Fruit fly (Drosophila melanogaster) whole organism, embryonic: ENCODE measurements around the gene CG32163.

Experiments used
- Awh ChIP-seq: fragments of 200-800 bp; sonication (Bioruptor generic); IDR thresholded peaks from 2 replicates; pipeline ENCODE4, ENCODE4 v1.3.6; 2022; ENCODE audit warnings: missing biosample characterization, missing genetic modification characterization
- B-H1 ChIP-seq: fragments of 200-800 bp; sonication (Bioruptor generic); IDR thresholded peaks from 3 replicates; pipeline ENCODE4 v1.3.6; 2022; ENCODE audit warnings: missing biosample characterization, missing genetic modification characterization
- CG10654 ChIP-seq: fragments of 200-800 bp; sonication (Bioruptor generic); optimal IDR thresholded peaks from 2 replicates; lab custom pipeline; 2016; ENCODE audit warnings: missing biosample characterization, missing genetic modification characterization
- CG10979 ChIP-seq: fragments of 200-800 bp; sonication (Bioruptor generic); optimal IDR thresholded peaks from 2 replicates; lab custom pipeline; 2018; ENCODE audit warnings: missing biosample characterization, mild to moderate bottlenecking, missing genetic modification characterization, moderate library complexity
- CG11504 ChIP-seq: fragments of 200-800 bp; sonication (Bioruptor generic); optimal IDR thresholded peaks from 3 replicates; lab custom pipeline; 2019; ENCODE audit warnings: missing biosample characterization, mild to moderate bottlenecking, missing genetic modification characterization, moderate library complexity
- CG12299 ChIP-seq: fragments of 200-800 bp; sonication (Bioruptor generic); optimal IDR thresholded peaks from 2 replicates; lab custom pipeline; 2018; ENCODE audit warnings: missing biosample characterization, mild to moderate bottlenecking, missing genetic modification characterization
- CG13775 ChIP-seq: fragments of 200-800 bp; sonication (Bioruptor generic); optimal IDR thresholded peaks from 3 replicates; lab custom pipeline; 2017; ENCODE audit warnings: missing biosample characterization, mild to moderate bottlenecking, missing genetic modification characterization
- CG14050 ChIP-seq: fragments of 200-800 bp; sonication (Bioruptor generic); IDR thresholded peaks from 3 replicates; pipeline ENCODE4 v1.3.6; 2022; ENCODE audit warnings: missing biosample characterization, missing genetic modification characterization
- CG15696 ChIP-seq: fragments of 200-800 bp; sonication (Bioruptor generic); optimal IDR thresholded peaks from 2 replicates; lab custom pipeline; 2019; ENCODE audit warnings: missing biosample characterization, mild to moderate bottlenecking, missing genetic modification characterization, moderate library complexity
- CG1602 ChIP-seq: fragments of 200-800 bp; sonication (Bioruptor generic); optimal IDR thresholded peaks from 3 replicates; lab custom pipeline; 2016; ENCODE audit warnings: missing biosample characterization, missing genetic modification characterization
- CG17359 ChIP-seq: fragments of 200-800 bp; sonication (Bioruptor generic); optimal IDR thresholded peaks from 3 replicates; lab custom pipeline; 2018; ENCODE audit warnings: missing biosample characterization, mild to moderate bottlenecking, missing genetic modification characterization, moderate library complexity
- CG18619 ChIP-seq: fragments of 200-800 bp; sonication (Bioruptor generic); optimal IDR thresholded peaks from 3 replicates; lab custom pipeline; 2017; ENCODE audit warnings: missing biosample characterization, mild to moderate bottlenecking, missing genetic modification characterization
- CG2889 ChIP-seq: fragments of 200-800 bp; sonication (Bioruptor generic); IDR thresholded peaks from 3 replicates; pipeline ENCODE4 v1.3.6; 2022; ENCODE audit warnings: missing biosample characterization, missing genetic modification characterization
- CG3281 ChIP-seq: fragments of 200-800 bp; sonication (Bioruptor generic); optimal IDR thresholded peaks from 3 replicates; lab custom pipeline; 2017; ENCODE audit warnings: missing biosample characterization, mild to moderate bottlenecking, missing genetic modification characterization
- CG33557 ChIP-seq: fragments of 200-800 bp; sonication (Bioruptor generic); optimal IDR thresholded peaks from 2 replicates; lab custom pipeline; 2019; ENCODE audit warnings: missing biosample characterization, mild to moderate bottlenecking, missing genetic modification characterization, moderate library complexity
- CG3995 ChIP-seq: fragments of 200-800 bp; sonication (Bioruptor generic); optimal IDR thresholded peaks from 3 replicates; lab custom pipeline; 2016; ENCODE audit warnings: missing biosample characterization, missing genetic modification characterization
- CG6813 ChIP-seq: fragments of 200-800 bp; sonication (Bioruptor generic); optimal IDR thresholded peaks from 2 replicates; lab custom pipeline; 2017; ENCODE audit warnings: missing biosample characterization, missing genetic modification characterization, mild to moderate bottlenecking, moderate library complexity, missing genetic modification reagents
- CG7745 ChIP-seq: fragments of 200-800 bp; sonication (Bioruptor generic); optimal IDR thresholded peaks from 2 replicates; lab custom pipeline; 2018; ENCODE audit warnings: missing biosample characterization, mild to moderate bottlenecking, missing genetic modification characterization, moderate library complexity
- CG7786 ChIP-seq: fragments of 200-800 bp; sonication (Bioruptor generic); optimal IDR thresholded peaks from 2 replicates; lab custom pipeline; 2016; ENCODE audit warnings: missing biosample characterization, missing genetic modification characterization
- CG8290 ChIP-seq, 3 experiments: fragments of 200-800 bp; sonication (Bioruptor generic); optimal IDR thresholded peaks; 2 replicates each; lab custom pipeline; 2016 to 2019; ENCODE audit warnings: missing biosample characterization in 3 of 3, missing genetic modification characterization in 3 of 3, mild to moderate bottlenecking in 2 of 3, moderate library complexity in 1 of 3
- CG8359 ChIP-seq: fragments of 200-800 bp; sonication (Bioruptor generic); optimal IDR thresholded peaks from 2 replicates; lab custom pipeline; 2017; ENCODE audit warnings: missing biosample characterization, mild to moderate bottlenecking, missing genetic modification characterization, borderline replicate concordance
- Camta ChIP-seq: fragments of 200-800 bp; sonication (Bioruptor generic); optimal IDR thresholded peaks from 2 replicates; lab custom pipeline; 2016; ENCODE audit warnings: missing biosample characterization, missing genetic modification characterization
- Dek ChIP-seq: fragments of 200-800 bp; sonication (Bioruptor generic); optimal IDR thresholded peaks from 3 replicates; lab custom pipeline; 2019; ENCODE audit warnings: missing biosample characterization, mild to moderate bottlenecking, missing genetic modification characterization, moderate library complexity
- Elba2 ChIP-seq: fragments of 200-800 bp; sonication (Bioruptor generic); optimal IDR thresholded peaks from 3 replicates; lab custom pipeline; 2016; ENCODE audit warnings: missing biosample characterization, missing genetic modification characterization
- Fer2 ChIP-seq: fragments of 200-800 bp; sonication (Bioruptor generic); optimal IDR thresholded peaks from 2 replicates; lab custom pipeline; 2018; ENCODE audit warnings: missing biosample characterization, mild to moderate bottlenecking, missing genetic modification characterization, moderate library complexity
- Mad ChIP-seq: fragments of 200-800 bp; sonication (Bioruptor generic); optimal IDR thresholded peaks from 2 replicates; lab custom pipeline; 2016; ENCODE audit warnings: missing biosample characterization, missing genetic modification characterization
- Med ChIP-seq: fragments of 200-800 bp; sonication (Bioruptor generic); peaks from one replicate; lab custom pipeline; 2016; ENCODE audit warnings: missing biosample characterization, missing genetic modification characterization, mild to moderate bottlenecking, inconsistent platforms, moderate library complexity
- NK7.1 ChIP-seq: fragments of 200-800 bp; sonication (Bioruptor generic); optimal IDR thresholded peaks from 3 replicates; lab custom pipeline; 2016; ENCODE audit warnings: missing biosample characterization, missing genetic modification characterization
- NfI ChIP-seq: fragments of 200-800 bp; sonication (Bioruptor generic); optimal IDR thresholded peaks from 3 replicates; lab custom pipeline; 2018; ENCODE audit warnings: missing biosample characterization, mild to moderate bottlenecking, missing genetic modification characterization, moderate library complexity
- Ptx1 ChIP-seq: fragments of 200-800 bp; sonication (Bioruptor generic); IDR thresholded peaks from 2 replicates; pipeline ENCODE4 v1.3.6; 2022; ENCODE audit warnings: missing biosample characterization, missing genetic modification characterization
- Spps ChIP-seq: fragments of 200-800 bp; sonication (Bioruptor generic); optimal IDR thresholded peaks from 2 replicates; lab custom pipeline; 2018; ENCODE audit warnings: missing biosample characterization, mild to moderate bottlenecking, missing genetic modification characterization
- Sry-β ChIP-seq: fragments of 200-800 bp; sonication (Bioruptor generic); optimal IDR thresholded peaks from 2 replicates; lab custom pipeline; 2018; ENCODE audit warnings: missing biosample characterization, mild to moderate bottlenecking, missing genetic modification characterization, moderate library complexity
- Usf ChIP-seq: fragments of 200-800 bp; sonication (Bioruptor generic); optimal IDR thresholded peaks from 2 replicates; lab custom pipeline; 2017; ENCODE audit warnings: missing genotype, missing biosample characterization, missing genetic modification characterization
- ap ChIP-seq: fragments of 200-800 bp; sonication (Bioruptor generic); IDR thresholded peaks from 2 replicates; pipeline ENCODE4 v1.3.6; 2022; ENCODE audit warnings: missing biosample characterization, missing genetic modification characterization
- ato ChIP-seq: fragments of 200-800 bp; sonication (Bioruptor generic); IDR thresholded peaks from 2 replicates; pipeline ENCODE4 v1.3.6; 2022; ENCODE audit warnings: missing biosample characterization, missing genetic modification characterization; ENCODE audit not compliant: partially characterized antibody
- bab2 ChIP-seq: fragments of 200-800 bp; sonication (Bioruptor generic); optimal IDR thresholded peaks from 2 replicates; lab custom pipeline; 2016; ENCODE audit warnings: missing biosample characterization, missing genetic modification characterization
- bigmax ChIP-seq: fragments of 200-800 bp; sonication (Bioruptor generic); optimal IDR thresholded peaks from 2 replicates; lab custom pipeline; 2018; ENCODE audit warnings: missing biosample characterization, mild to moderate bottlenecking, missing genetic modification characterization
- corto ChIP-seq: fragments of 200-800 bp; sonication (Bioruptor generic); optimal IDR thresholded peaks from 2 replicates; lab custom pipeline; 2016; ENCODE audit warnings: missing biosample characterization, mild to moderate bottlenecking, missing genetic modification characterization, moderate library complexity
- dimm ChIP-seq: fragments of 200-800 bp; sonication (Bioruptor generic); IDR thresholded peaks from 2 replicates; pipeline ENCODE4 v1.3.6; 2022; ENCODE audit warnings: missing biosample characterization, missing genetic modification characterization
- gcm ChIP-seq: fragments of 200-800 bp; sonication (Bioruptor generic); optimal IDR thresholded peaks from 2 replicates; lab custom pipeline; 2019; ENCODE audit warnings: missing biosample characterization, mild to moderate bottlenecking, missing genetic modification characterization, moderate library complexity
- kni ChIP-seq: fragments of 200-800 bp; sonication (Bioruptor generic); optimal IDR thresholded peaks from 3 replicates; lab custom pipeline; 2017; ENCODE audit warnings: mild to moderate bottlenecking, missing biosample characterization, missing genetic modification reagents, missing genetic modification characterization
- luna ChIP-seq: fragments of 200-800 bp; sonication (Bioruptor generic); optimal IDR thresholded peaks from 2 replicates; lab custom pipeline; 2016; ENCODE audit warnings: missing biosample characterization, missing genetic modification characterization
- nmo ChIP-seq: fragments of 200-800 bp; sonication (Bioruptor generic); optimal IDR thresholded peaks from 2 replicates; lab custom pipeline; 2018; ENCODE audit warnings: missing biosample characterization, mild to moderate bottlenecking, missing genetic modification characterization, moderate library complexity
- oc ChIP-seq: fragments of 200-800 bp; sonication (Bioruptor generic); optimal IDR thresholded peaks from 2 replicates; lab custom pipeline; 2018; ENCODE audit warnings: missing biosample characterization, mild to moderate bottlenecking, missing genetic modification characterization, moderate library complexity
- psq ChIP-seq: fragments of 200-800 bp; sonication (Bioruptor generic); optimal IDR thresholded peaks from 2 replicates; lab custom pipeline; 2017; ENCODE audit warnings: missing biosample characterization, missing genetic modification characterization
- pum ChIP-seq: fragments of 200-800 bp; sonication (Bioruptor generic); optimal IDR thresholded peaks from 2 replicates; lab custom pipeline; 2016; ENCODE audit warnings: missing biosample characterization, missing genetic modification characterization
- row ChIP-seq: fragments of 200-800 bp; sonication (Bioruptor generic); IDR thresholded peaks from 3 replicates; pipeline ENCODE4 v1.3.6; 2022; ENCODE audit warnings: missing biosample characterization, missing genetic modification characterization
- slbo ChIP-seq: fragments of 200-800 bp; sonication (Bioruptor generic); IDR thresholded peaks from 2 replicates; pipeline ENCODE4 v1.3.6; 2022; ENCODE audit warnings: missing biosample characterization, missing genetic modification characterization
- sna ChIP-seq: fragments of 200-800 bp; sonication (Bioruptor generic); IDR thresholded peaks from 2 replicates; pipeline ENCODE4 v1.3.6; 2022; ENCODE audit warnings: missing biosample characterization, missing genetic modification characterization; ENCODE audit not compliant: partially characterized antibody
- trem ChIP-seq: fragments of 200-800 bp; optimal IDR thresholded peaks from 3 replicates; lab custom pipeline; 2019; ENCODE audit warnings: missing biosample characterization, mild to moderate bottlenecking, missing genetic modification characterization, moderate library complexity

The CG32163 gene

DNA sequence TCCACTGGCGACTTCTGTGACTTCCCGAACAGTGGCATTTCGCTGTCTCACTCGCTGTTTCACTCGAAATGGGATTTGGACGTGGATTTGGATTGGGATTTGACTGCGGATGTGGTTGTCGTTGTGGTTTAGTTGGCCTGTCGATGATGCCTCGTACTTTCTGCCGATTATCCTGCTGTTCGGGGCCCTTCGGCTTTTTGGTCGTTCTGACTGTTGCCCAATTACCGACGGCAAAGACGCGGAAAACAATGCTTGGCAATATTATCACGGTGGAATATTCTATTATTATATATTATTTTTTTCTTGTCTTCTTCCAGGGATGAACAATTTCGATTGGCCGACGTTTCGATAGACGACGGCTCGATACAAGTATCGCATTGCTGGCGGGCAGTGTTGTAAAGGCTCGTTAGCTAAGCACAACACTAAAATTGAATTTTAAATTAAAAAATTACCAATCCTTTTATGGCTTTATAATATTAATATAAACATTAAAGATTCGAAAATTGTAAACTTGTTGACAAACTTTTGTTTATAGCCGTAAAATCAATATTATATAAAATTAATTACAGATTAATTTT lies 28.3 kb downstream of the CG32163 start, which contains the start of gene Mo25 (continued):
- TF ChIP-seq Mad (GFP tag; lab: Kevin White, UChicago): no peak
- TF ChIP-seq CG2889 (GFP tag; lab: Robert Waterston, UW): no peak
- no peak for TF ChIP-seq CG7745 (tag; lab: Kevin White, UChicago)
- peak; percentile 29 for TF ChIP-seq CG17359 (tag; lab: Kevin White, UChicago)
- no peak for TF ChIP-seq pum
- TF ChIP-seq CG3281 (GFP tag; lab: Kevin White, UChicago): peak; percentile 11
- TF ChIP-seq CG8290 (GFP tag; optimal IDR thresholded peaks at IDR 0.05; lab: Kevin White, UChicago): no peak
- TF ChIP-seq CG8290 (tag; optimal IDR thresholded peaks at IDR 0.05; lab: Kevin White, UChicago): no peak
- peak; percentile 19 for TF ChIP-seq CG10979 (tag; lab: Kevin White, UChicago)
- TF ChIP-seq sna (GFP tag; lab: Robert Waterston, UW): peak; percentile 64
- peak; percentile 13 for TF ChIP-seq CG3995
- TF ChIP-seq CG13775 (GFP tag; lab: Kevin White, UChicago): peak; percentile 35
- TF ChIP-seq CG15696 (tag; lab: Kevin White, UChicago): no peak
- no peak for TF ChIP-seq CG11504 (tag; lab: Kevin White, UChicago)
- TF ChIP-seq Usf (GFP tag; lab: Kevin White, UChicago): no peak
- TF ChIP-seq Sry-β (GFP tag; lab: Kevin White, UChicago): no peak
- TF ChIP-seq corto: no peak
- TF ChIP-seq CG12299 (tag; lab: Kevin White, UChicago): peak; percentile 11
- TF ChIP-seq trem (tag; lab: Kevin White, UChicago): peak; percentile 78
- no peak for TF ChIP-seq CG14050 (GFP tag; lab: Robert Waterston, UW)
- peak; percentile 92 for TF ChIP-seq Med (GFP tag; lab: Kevin White, UChicago)
- no peak for TF ChIP-seq Spps (tag; lab: Kevin White, UChicago)
- no peak for TF ChIP-seq CG33557 (GFP tag; lab: Kevin White, UChicago)
- TF ChIP-seq CG7786: no peak
- TF ChIP-seq gcm (GFP tag; lab: Kevin White, UChicago): peak; percentile 5
- TF ChIP-seq bigmax (GFP tag; lab: Kevin White, UChicago): no peak
- TF ChIP-seq CG8359 (GFP tag; lab: Kevin White, UChicago): no peak
- TF ChIP-seq luna: no peak
- no peak for TF ChIP-seq bab2
- no peak for TF ChIP-seq Camta (GFP tag; lab: Kevin White, UChicago)
- peak; percentile 58; the same call in 2 of the 3 replicates for TF ChIP-seq row (GFP tag; lab: Robert Waterston, UW)
- no peak for TF ChIP-seq CG10654 (GFP tag; lab: Kevin White, UChicago)
- peak; percentile 55 for TF ChIP-seq ato (GFP tag; lab: Robert Waterston, UW)
- TF ChIP-seq nmo (GFP tag; lab: Kevin White, UChicago): peak; percentile 40
- TF ChIP-seq ap (GFP tag; lab: Robert Waterston, UW): 0 out of 2 replicates have a peak, but pooled peaks have one; percentile 2
- peak; percentile 9 for TF ChIP-seq CG6813 (GFP tag; lab: Kevin White, UChicago)
- no peak for TF ChIP-seq Ptx1 (GFP tag; lab: Robert Waterston, UW)
- TF ChIP-seq oc (tag; lab: Kevin White, UChicago): no peak
- TF ChIP-seq kni (GFP tag; lab: Kevin White, UChicago): no peak
- no peak for TF ChIP-seq Awh
- TF ChIP-seq NfI (GFP tag; lab: Kevin White, UChicago): peak; percentile 46
- no peak for TF ChIP-seq psq
- TF ChIP-seq B-H1 (GFP tag; lab: Robert Waterston, UW): no peak
- no peak for TF ChIP-seq CG18619 (GFP tag; lab: Kevin White, UChicago)
- peak; percentile 70 for TF ChIP-seq slbo
- TF ChIP-seq NK7.1: no peak
- peak; percentile 43 for TF ChIP-seq Dek (tag; lab: Kevin White, UChicago)
- peak; percentile 10 for TF ChIP-seq Fer2
- no peak for TF ChIP-seq dimm (GFP tag; lab: Robert Waterston, UW)
- TF ChIP-seq Elba2: no peak
- TF ChIP-seq CG1602 (GFP tag; lab: Kevin White, UChicago): no peak
